Worm (Caenorhabditis elegans): ENCODE measurements around the gene B0336.7.

DNA sequence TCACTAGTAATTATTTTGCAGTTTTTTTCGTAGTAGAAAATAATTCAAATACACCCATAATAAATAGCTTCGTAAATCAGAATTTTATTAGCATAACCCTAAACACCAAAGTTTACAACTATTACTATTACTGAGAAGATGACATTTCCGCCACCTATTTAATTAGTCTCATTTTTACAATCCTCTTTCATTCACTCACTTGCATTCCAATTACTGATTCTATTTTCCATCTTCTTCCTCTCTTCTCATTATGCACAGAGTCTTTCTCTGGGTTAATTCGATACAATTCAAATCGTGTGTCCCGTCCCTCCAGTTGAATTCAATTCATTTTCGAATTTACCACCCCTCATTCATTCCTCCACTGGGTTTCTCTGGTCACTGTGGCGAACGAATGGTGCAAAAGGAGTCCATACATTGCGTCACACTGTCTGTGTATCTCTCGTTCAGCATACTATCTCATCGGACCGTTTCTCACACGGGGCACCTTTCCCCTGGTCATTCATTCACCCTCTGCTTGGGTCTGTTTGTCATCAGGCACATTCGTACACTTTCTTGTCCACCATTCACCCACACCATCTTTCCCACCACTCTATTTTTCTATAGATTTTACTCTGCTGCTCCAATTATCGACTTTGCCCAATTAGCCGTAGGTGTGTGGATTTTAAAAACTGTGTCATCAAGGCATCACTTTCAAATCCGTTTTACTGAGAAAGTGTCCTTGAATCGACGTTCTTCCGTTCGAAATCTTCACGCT lies 23.3 kb upstream of the B0336.7 start:
- TF ChIP-seq med-1 (GFP tag; optimal IDR thresholded peaks at IDR 0.05; ENCODE audit: insufficient read depth) (no peak), T22C8.4 (GFP tag; IDR thresholded peaks at IDR 0.05) (no peak), flt-1 (GFP tag; IDR thresholded peaks at IDR 0.05) (peak; percentile 22; the same call in 1 of the 2 replicates), tab-1 (GFP tag; IDR thresholded peaks at IDR 0.05) (no peak), cog-1 (tag; optimal IDR thresholded peaks at IDR 0.05) (no peak), ref-1 (GFP tag; conservative IDR thresholded peaks at IDR 0.05) (no peak), ztf-23 (GFP tag; IDR thresholded peaks at IDR 0.05) (no peak), klf-2 (GFP tag; conservative IDR thresholded peaks at IDR 0.05) (no peak)

All from whole organism, midembryonic.